Worm (Caenorhabditis elegans) whole organism, late embryonic: ENCODE results near the gene col-153.

Experiments used
- K02D7.2 ChIP-seq: sonication (generic microtip); optimal IDR thresholded peaks from 2 replicates; lab custom pipeline; 2017; ENCODE audit warnings: mild to moderate bottlenecking, missing genetic modification characterization, missing compliant biosample characterization
- K09A11.1 ChIP-seq: sonication (generic microtip); optimal IDR thresholded peaks from 2 replicates; lab custom pipeline; 2017; ENCODE audit warnings: antibody characterized with exemption, mild to moderate bottlenecking, missing genetic modification characterization, missing compliant biosample characterization; ENCODE audit not compliant: insufficient read depth
- ahr-1 ChIP-seq: sonication (generic microtip); optimal IDR thresholded peaks from 2 replicates; lab custom pipeline; 2016; ENCODE audit warnings: missing genetic modification characterization, missing compliant biosample characterization
- ama-1 ChIP-seq: fragments of 150-350 bp; optimal IDR thresholded peaks from 2 replicates; lab custom pipeline; 2014
- ceh-18 ChIP-seq: sonication (generic microtip); optimal IDR thresholded peaks from 2 replicates; lab custom pipeline; 2016; ENCODE audit warnings: missing genetic modification characterization, missing compliant biosample characterization
- ceh-19 ChIP-seq: fragments of 200-800 bp; sonication (Bioruptor generic); optimal IDR thresholded peaks from 2 replicates; lab custom pipeline; 2018; ENCODE audit warnings: mild to moderate bottlenecking, missing genetic modification characterization, missing compliant biosample characterization
- ceh-2 ChIP-seq: sonication (generic microtip); optimal IDR thresholded peaks from 2 replicates; lab custom pipeline; 2016; ENCODE audit warnings: missing genotype, missing genetic modification characterization, missing compliant biosample characterization
- ceh-22 ChIP-seq: sonication (generic microtip); optimal IDR thresholded peaks from 2 replicates; lab custom pipeline; 2017; ENCODE audit warnings: missing biosample characterization, missing genetic modification characterization
- ceh-30 ChIP-seq: fragments of 150-350 bp; optimal IDR thresholded peaks from 2 replicates; lab custom pipeline; 2014; ENCODE audit warnings: missing biosample characterization, missing genetic modification characterization
- ceh-34 ChIP-seq: sonication (generic microtip); optimal IDR thresholded peaks from 2 replicates; lab custom pipeline; 2016; ENCODE audit warnings: mild to moderate bottlenecking, missing genetic modification characterization, missing compliant biosample characterization
- ceh-6 ChIP-seq: fragments of 200-800 bp; sonication (Bioruptor generic); optimal IDR thresholded peaks from 2 replicates; lab custom pipeline; 2018; ENCODE audit warnings: mild to moderate bottlenecking, missing genetic modification characterization, missing compliant biosample characterization
- ceh-9 ChIP-seq: sonication (generic microtip); optimal IDR thresholded peaks from 2 replicates; lab custom pipeline; 2016; ENCODE audit warnings: mild to moderate bottlenecking, missing genetic modification characterization, inconsistent platforms, missing compliant biosample characterization
- dmd-4 ChIP-seq: sonication (generic microtip); optimal IDR thresholded peaks from 2 replicates; lab custom pipeline; 2016; ENCODE audit warnings: borderline replicate concordance, missing genetic modification characterization, missing compliant biosample characterization
- dve-1 ChIP-seq: sonication (generic microtip); optimal IDR thresholded peaks from 2 replicates; lab custom pipeline; 2017; ENCODE audit warnings: antibody characterized with exemption, mild to moderate bottlenecking, missing genetic modification characterization, missing compliant biosample characterization
- elt-2 ChIP-seq: sonication (generic microtip); optimal IDR thresholded peaks from 2 replicates; lab custom pipeline; 2016; ENCODE audit warnings: missing genetic modification reagents, missing genetic modification characterization, missing compliant biosample characterization
- ets-4 ChIP-seq: sonication (generic microtip); optimal IDR thresholded peaks from 2 replicates; lab custom pipeline; 2016; ENCODE audit warnings: missing genetic modification characterization, missing compliant biosample characterization
- fax-1 ChIP-seq: sonication (generic microtip); optimal IDR thresholded peaks from 2 replicates; lab custom pipeline; 2016; ENCODE audit warnings: missing genotype, missing genetic modification characterization, missing compliant biosample characterization
- hlh-13 ChIP-seq: fragments of 200-800 bp; sonication (Bioruptor generic); optimal IDR thresholded peaks from 2 replicates; lab custom pipeline; 2018; ENCODE audit warnings: mild to moderate bottlenecking, missing genetic modification characterization, missing compliant biosample characterization
- hlh-15 ChIP-seq: sonication (generic microtip); optimal IDR thresholded peaks from 2 replicates; lab custom pipeline; 2016; ENCODE audit warnings: missing genetic modification characterization, missing compliant biosample characterization
- hlh-30 ChIP-seq: sonication (generic microtip); optimal IDR thresholded peaks from 2 replicates; lab custom pipeline; 2017; ENCODE audit warnings: antibody characterized with exemption, missing genetic modification characterization, missing compliant biosample characterization; ENCODE audit not compliant: insufficient read depth
- madf-2 ChIP-seq: sonication (generic microtip); optimal IDR thresholded peaks from 2 replicates; lab custom pipeline; 2017; ENCODE audit warnings: missing genetic modification characterization, missing compliant biosample characterization
- mec-3 ChIP-seq: sonication (generic microtip); optimal IDR thresholded peaks from 2 replicates; lab custom pipeline; 2016; ENCODE audit warnings: borderline replicate concordance, missing genetic modification characterization, missing compliant biosample characterization
- nfya-1 ChIP-seq: sonication (generic microtip); optimal IDR thresholded peaks from 2 replicates; lab custom pipeline; 2017; ENCODE audit warnings: missing genetic modification characterization, mild to moderate bottlenecking, missing compliant biosample characterization, antibody characterized with exemption, moderate library complexity
- nhr-11 ChIP-seq: fragments of 150-350 bp; optimal IDR thresholded peaks from 2 replicates; lab custom pipeline; 2014; ENCODE audit warnings: missing biosample characterization, missing genetic modification characterization
- nhr-232 ChIP-seq: sonication (generic microtip); optimal IDR thresholded peaks from 2 replicates; lab custom pipeline; 2016; ENCODE audit warnings: missing genetic modification characterization, missing compliant biosample characterization
- odd-2 ChIP-seq: sonication (generic microtip); optimal IDR thresholded peaks from 2 replicates; lab custom pipeline; 2017; ENCODE audit warnings: antibody characterized with exemption, mild to moderate bottlenecking, missing genetic modification characterization, missing compliant biosample characterization
- pag-3 ChIP-seq: sonication (generic microtip); optimal IDR thresholded peaks from 2 replicates; lab custom pipeline; 2016; ENCODE audit warnings: missing compliant biosample characterization, missing genetic modification characterization, borderline replicate concordance
- pax-1 ChIP-seq: fragments of 150-350 bp; optimal IDR thresholded peaks from 2 replicates; lab custom pipeline; 2014; ENCODE audit warnings: missing biosample characterization, missing genetic modification characterization
- pha-2 ChIP-seq: sonication (generic microtip); optimal IDR thresholded peaks from 2 replicates; lab custom pipeline; 2017; ENCODE audit warnings: mild to moderate bottlenecking, missing genetic modification characterization, missing compliant biosample characterization
- pha-4 ChIP-seq: fragments of 150-350 bp; optimal IDR thresholded peaks from 2 replicates; lab custom pipeline; 2018; ENCODE audit warnings: missing biosample characterization, missing genetic modification reagents, missing genetic modification characterization
- pqm-1 ChIP-seq: sonication (generic microtip); optimal IDR thresholded peaks from 2 replicates; lab custom pipeline; 2016; ENCODE audit warnings: missing genetic modification characterization, missing compliant biosample characterization
- pros-1 ChIP-seq: fragments of 150-350 bp; optimal IDR thresholded peaks from 2 replicates; lab custom pipeline; 2014; ENCODE audit warnings: missing biosample characterization, missing genetic modification reagents, missing genetic modification characterization
- ref-2 ChIP-seq: sonication (generic microtip); optimal IDR thresholded peaks from 2 replicates; lab custom pipeline; 2016; ENCODE audit warnings: missing genetic modification characterization, missing compliant biosample characterization
- sox-4 ChIP-seq: sonication (generic microtip); optimal IDR thresholded peaks from 2 replicates; lab custom pipeline; 2017; ENCODE audit warnings: mild to moderate bottlenecking, missing genetic modification characterization, inconsistent platforms, missing compliant biosample characterization
- tbx-2 ChIP-seq: sonication (generic microtip); optimal IDR thresholded peaks from 2 replicates; lab custom pipeline; 2016; ENCODE audit warnings: missing genetic modification characterization, missing compliant biosample characterization
- ttx-3 ChIP-seq: sonication (generic microtip); optimal IDR thresholded peaks from 2 replicates; lab custom pipeline; 2016; ENCODE audit warnings: missing genetic modification reagents, missing genetic modification characterization, missing compliant biosample characterization
- unc-42 ChIP-seq: sonication (generic microtip); optimal IDR thresholded peaks from 2 replicates; lab custom pipeline; 2016; ENCODE audit warnings: missing genotype, missing genetic modification characterization, missing compliant biosample characterization
- unc-86 ChIP-seq: sonication (generic microtip); optimal IDR thresholded peaks from 2 replicates; lab custom pipeline; 2016; ENCODE audit warnings: missing genetic modification characterization, missing compliant biosample characterization

Gene col-153

ce11 chrV:10941150-10941549 is 8.5 kb upstream of the col-153 start, which contains the start of gene F17C11.26:
F17C11.26 (plus strand) TSS chrV:10941450.
- no peak for TF ChIP-seq elt-2 (tag; lab: Kevin White, UChicago)
- TF ChIP-seq unc-86 (tag; lab: Kevin White, UChicago), result no peak
- no peak for TF ChIP-seq hlh-15 (tag; lab: Kevin White, UChicago)
- TF ChIP-seq pha-2 (tag; lab: Kevin White, UChicago), result no peak
- TF ChIP-seq hlh-30 (tag; lab: Kevin White, UChicago), result no peak
- no peak for TF ChIP-seq pag-3 (tag; lab: Kevin White, UChicago)
- no peak for TF ChIP-seq nhr-11 (tag; lab: Kevin White, UChicago)
- no peak for TF ChIP-seq ets-4 (tag; lab: Kevin White, UChicago)
- TF ChIP-seq dmd-4, result no peak

- TF ChIP-seq ceh-22 (tag; lab: Kevin White, UChicago), result no peak
- TF ChIP-seq elt-2 (tag; lab: Kevin White, UChicago), result no peak
- no peak for TF ChIP-seq ceh-30 (tag; lab: Kevin White, UChicago)
- no peak for TF ChIP-seq ttx-3 (tag; lab: Kevin White, UChicago)
- TF ChIP-seq hlh-30 (tag; lab: Kevin White, UChicago), result no peak
Measured at ce11 chrV:10942161-10942560, 7.5 kb upstream of the col-153 start, which contains the start of gene zip-9. zip-9 (plus strand) TSS chrV:10942461.

- TF ChIP-seq unc-42 (tag; lab: Kevin White, UChicago) (peak; percentile 57), nhr-11 (tag; lab: Kevin White, UChicago) (no peak)
Measured at ce11 chrV:10944903-10945302, 4.7 kb upstream of the col-153 start.

- TF ChIP-seq fax-1 (tag; lab: Kevin White, UChicago), result no peak
- TF ChIP-seq, all 69 proteins: peak for 0
Measured at ce11 chrV:10947210-10947609, 2.4 kb upstream of the col-153 start.

ce11 chrV:10947930-10948329 is 1.7 kb upstream of the col-153 start, which contains the start of gene F17C11.2:
F17C11.2 (plus strand) TSS chrV:10948230.
- TF ChIP-seq fax-1 (tag; lab: Kevin White, UChicago), result no peak
- no peak for TF ChIP-seq pax-1 (tag; lab: Kevin White, UChicago)
- TF ChIP-seq ceh-9 (tag; lab: Kevin White, UChicago), result no peak

- TF ChIP-seq K09A11.1 (no peak), odd-2 (tag; lab: Kevin White, UChicago) (no peak), pros-1 (no peak), pag-3 (tag; lab: Kevin White, UChicago) (no peak), ceh-2 (no peak), nhr-11 (tag; lab: Kevin White, UChicago) (no peak), dve-1 (tag; lab: Kevin White, UChicago) (no peak), nfya-1 (tag; lab: Kevin White, UChicago) (peak; percentile 19), pha-2 (tag; lab: Kevin White, UChicago) (no peak), mec-3 (tag; lab: Kevin White, UChicago) (no peak), pax-1 (tag; lab: Kevin White, UChicago) (no peak), ama-1 (no peak), ref-2 (tag; lab: Kevin White, UChicago) (no peak), tbx-2 (tag; lab: Kevin White, UChicago) (peak; percentile 42), ets-4 (tag; lab: Kevin White, UChicago) (no peak), hlh-13 (GFP tag; lab: Kevin White, UChicago) (no peak), sox-4 (tag; lab: Kevin White, UChicago) (no peak), ceh-18 (tag; lab: Kevin White, UChicago) (peak; percentile 90), pha-4 (tag; lab: Kevin White, UChicago) (no peak), elt-2 (tag; lab: Kevin White, UChicago) (no peak), hlh-15 (tag; lab: Kevin White, UChicago) (no peak), ceh-34 (tag; lab: Kevin White, UChicago) (no peak), ceh-30 (tag; lab: Kevin White, UChicago) (no peak), ceh-6 (GFP tag; lab: Kevin White, UChicago) (no peak), K02D7.2 (tag; lab: Kevin White, UChicago) (no peak), unc-86 (tag; lab: Kevin White, UChicago) (no peak), ceh-22 (tag; lab: Kevin White, UChicago) (no peak), pqm-1 (tag; lab: Kevin White, UChicago) (no peak), ahr-1 (tag; lab: Kevin White, UChicago) (no peak), ceh-19 (no peak), ttx-3 (tag; lab: Kevin White, UChicago) (no peak), madf-2 (no peak), unc-42 (tag; lab: Kevin White, UChicago) (peak; percentile 29), nhr-232 (tag; lab: Kevin White, UChicago) (no peak)
Measured at ce11 chrV:10951655-10952278, 2.2 kb downstream of the col-153 start, which contains the start of gene F17C11.4. F17C11.4 (plus strand) TSS chrV:10951860.
